Fruit fly (Drosophila melanogaster): ENCODE results near the gene Pde9.

DNA sequence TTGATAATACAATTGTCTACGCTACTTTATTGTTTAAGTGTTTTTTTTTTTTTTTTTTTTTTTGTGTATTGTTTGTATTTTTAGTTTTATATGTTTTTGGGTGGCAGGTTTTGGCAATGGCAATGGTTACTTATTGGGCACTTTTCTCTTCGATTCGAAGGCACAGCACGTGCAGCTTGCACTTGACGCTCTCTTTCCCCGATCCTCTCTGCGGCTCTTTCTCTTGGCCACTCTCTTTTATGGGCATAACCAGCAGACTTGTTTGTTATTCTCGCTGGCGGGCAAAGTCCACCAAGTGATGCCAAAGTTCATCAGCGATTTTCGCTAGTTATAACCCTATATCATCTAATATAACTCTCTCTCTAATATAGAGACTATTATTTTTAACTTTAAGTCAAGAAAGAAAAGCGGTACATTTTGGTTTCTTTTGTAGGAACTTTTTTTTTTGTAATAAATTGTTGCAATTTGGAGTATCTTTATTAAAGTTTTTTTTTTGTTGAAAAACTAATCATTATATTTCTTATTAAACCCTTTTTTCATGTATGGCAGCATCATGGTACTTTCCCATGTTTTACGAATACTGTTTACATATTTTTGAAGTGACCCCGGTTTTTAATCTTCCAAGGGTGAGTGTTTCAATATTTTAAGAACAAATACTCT, 6.8 kb downstream of the Pde9 start:
- TF ChIP-seq Dll (optimal IDR thresholded peaks at IDR 0.05): no peak
- TF ChIP-seq pan (optimal IDR thresholded peaks at IDR 0.05): no peak
- TF ChIP-seq psq (optimal IDR thresholded peaks at IDR 0.05): no peak
